Worm (Caenorhabditis elegans) whole organism, young adult: Measurements from ENCODE around the gene tag-77.

Source experiments
- ama-1 ChIP-seq, 3 experiments: fragments of 150-350 bp in 1 of 3; sonication (generic microtip) in 2 of 3; optimal IDR thresholded peaks; 2 replicates each; lab custom pipeline; 2014 to 2018; ENCODE audit warnings: missing biosample characterization in 2 of 3, missing genetic modification characterization in 2 of 3, missing genetic modification reagents in 2 of 3
- bed-1 ChIP-seq: fragments of 200-800 bp; sonication (Bioruptor generic); IDR thresholded peaks from 2 replicates; pipeline ENCODE4 v1.3.6; 2022; ENCODE audit warnings: missing genetic modification reagents, missing genetic modification characterization, missing compliant biosample characterization
- ceh-27 ChIP-seq: fragments of 200-800 bp; sonication (Bioruptor generic); optimal IDR thresholded peaks from 2 replicates; lab custom pipeline; 2018; ENCODE audit warnings: mild to moderate bottlenecking, missing genetic modification characterization, moderate library complexity, missing compliant biosample characterization
- hrde-1 ChIP-seq: sonication (generic microtip); optimal IDR thresholded peaks from 2 replicates; lab custom pipeline; 2016; ENCODE audit warnings: missing genetic modification characterization, mild to moderate bottlenecking, missing compliant biosample characterization, moderate library complexity, missing genotype, missing genetic modification reagents, borderline replicate concordance
- sea-2 ChIP-seq: fragments of 200-800 bp; sonication (Bioruptor generic); IDR thresholded peaks from 2 replicates; pipeline ENCODE4 v1.3.6; 2022; ENCODE audit warnings: missing genetic modification characterization, missing compliant biosample characterization
- snpc-4 ChIP-seq, 5 experiments: fragments of 150-350 bp in 1 of 5; sonication (generic microtip) in 4 of 5; optimal IDR thresholded peaks; 2 replicates each; lab custom pipeline; 2014 to 2018; ENCODE audit warnings: missing genetic modification characterization in 5 of 5, missing biosample characterization in 3 of 5, antibody characterized with exemption in 2 of 5, mild to moderate bottlenecking in 2 of 5, missing compliant biosample characterization in 2 of 5, missing genotype in 2 of 5, moderate library complexity in 2 of 5, missing genetic modification reagents in 1 of 5
- unc-62 ChIP-seq: fragments of 150-350 bp; optimal IDR thresholded peaks from 2 replicates; lab custom pipeline; 2014; ENCODE audit warnings: missing biosample characterization, missing genetic modification reagents, missing genetic modification characterization
- ztf-22 ChIP-seq: fragments of 200-800 bp; sonication (Bioruptor generic); optimal IDR thresholded peaks from 2 replicates; lab custom pipeline; 2018; ENCODE audit warnings: mild to moderate bottlenecking, missing genetic modification characterization, moderate library complexity, missing compliant biosample characterization

DNA sequence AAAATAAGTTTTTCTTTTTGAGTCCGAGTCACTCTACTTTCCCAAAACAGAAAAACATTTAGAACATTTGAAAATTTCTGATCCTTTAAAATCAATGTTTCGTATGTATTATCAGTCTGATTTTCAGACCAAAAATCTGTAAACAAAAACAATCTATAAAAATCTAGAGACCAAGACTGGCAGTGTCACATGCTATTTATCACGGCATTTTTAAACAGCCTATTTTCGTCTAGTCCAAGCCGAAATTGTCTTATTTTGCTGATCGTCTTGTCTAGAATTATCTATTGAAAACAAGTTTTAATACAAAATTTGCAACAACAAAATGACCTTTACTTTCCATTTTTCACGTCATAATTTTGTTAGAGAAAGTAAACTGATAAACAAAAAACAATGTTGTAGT is 16.2 kb upstream of the tag-77 start:
- TF ChIP-seq hrde-1 (tag; lab: Kevin White, UChicago) (no peak), snpc-4 (GFP tag; optimal IDR thresholded peaks at IDR 0.05; lab: Kevin White, UChicago) (no peak), snpc-4 (tag; optimal IDR thresholded peaks at IDR 0.05; lab: Kevin White, UChicago) (no peak), ama-1 (optimal IDR thresholded peaks at IDR 0.05; lab: Kevin White, UChicago) (no peak), ama-1 (GFP tag; optimal IDR thresholded peaks at IDR 0.05; lab: Kevin White, UChicago) (no peak), unc-62 (GFP tag; lab: Kevin White, UChicago) (no peak), bed-1 (GFP tag; lab: Robert Waterston, UW) (no peak), ztf-22 (GFP tag; lab: Kevin White, UChicago) (no peak), ceh-27 (GFP tag; lab: Kevin White, UChicago) (no peak), sea-2 (GFP tag; lab: Robert Waterston, UW) (no peak)
